Worm (Caenorhabditis elegans) whole organism, L1 larva: ENCODE results near the gene sth-1.

ENCODE experiments used
- ces-1 ChIP-seq: fragments of 150-350 bp; optimal IDR thresholded peaks from 2 replicates; lab custom pipeline; 2014; ENCODE audit warnings: missing biosample characterization, missing genetic modification reagents, missing genetic modification characterization
- fkh-10 ChIP-seq: sonication (generic microtip); optimal IDR thresholded peaks from 2 replicates; lab custom pipeline; 2017; ENCODE audit warnings: missing biosample characterization, missing genetic modification reagents, missing genetic modification characterization
- grh-1 ChIP-seq: fragments of 200-800 bp; sonication (Bioruptor generic); IDR thresholded peaks from 2 replicates; pipeline ENCODE4 v1.3.6; 2022; ENCODE audit warnings: missing genetic modification reagents, missing genetic modification characterization, missing compliant biosample characterization
- nhr-28 ChIP-seq: fragments of 150-350 bp; optimal IDR thresholded peaks from 2 replicates; lab custom pipeline; 2014; ENCODE audit warnings: missing biosample characterization, missing genetic modification characterization
- nhr-71 ChIP-seq: sonication (generic microtip); optimal IDR thresholded peaks from 2 replicates; lab custom pipeline; 2016; ENCODE audit warnings: mild to moderate bottlenecking, missing genetic modification characterization, moderate library complexity, missing compliant biosample characterization
- nhr-85 ChIP-seq: sonication (generic microtip); peaks from one replicate; lab custom pipeline; 2016; ENCODE audit warnings: missing genetic modification characterization, inconsistent platforms, missing compliant biosample characterization
- nhr-90 ChIP-seq: sonication (generic microtip); optimal IDR thresholded peaks from 2 replicates; lab custom pipeline; 2016; ENCODE audit warnings: mild to moderate bottlenecking, missing genetic modification characterization, missing compliant biosample characterization; ENCODE audit not compliant: poor library complexity
- rnt-1 ChIP-seq: sonication (generic microtip); optimal IDR thresholded peaks from 2 replicates; lab custom pipeline; 2016; ENCODE audit warnings: mild to moderate bottlenecking, missing genetic modification characterization, moderate library complexity, missing compliant biosample characterization
- skn-1 ChIP-seq: fragments of 150-350 bp; optimal IDR thresholded peaks from 2 replicates; lab custom pipeline; 2014; ENCODE audit warnings: missing biosample characterization, missing genetic modification characterization
- snpc-4 ChIP-seq: fragments of 150-350 bp; optimal IDR thresholded peaks from 2 replicates; lab custom pipeline; 2014; ENCODE audit warnings: missing biosample characterization, missing genetic modification characterization
- unc-62 ChIP-seq: fragments of 150-350 bp; optimal IDR thresholded peaks from 2 replicates; lab custom pipeline; 2014; ENCODE audit warnings: missing biosample characterization, missing genetic modification reagents, missing genetic modification characterization

- TF ChIP-seq nhr-28, result no peak
- no peak for TF ChIP-seq fkh-10
- TF ChIP-seq skn-1 (tag; lab: Kevin White, UChicago), result no peak
- TF ChIP-seq nhr-71 (tag; lab: Kevin White, UChicago), result no peak
- TF ChIP-seq grh-1 (GFP tag; lab: Robert Waterston, UW), result no peak
- TF ChIP-seq unc-62 (GFP tag; lab: Kevin White, UChicago), result no peak
- no peak for TF ChIP-seq snpc-4
- TF ChIP-seq nhr-85 (tag; lab: Kevin White, UChicago), result no peak
- TF ChIP-seq nhr-90 (tag; lab: Kevin White, UChicago), result no peak
- TF ChIP-seq rnt-1, result no peak
- no peak for TF ChIP-seq ces-1 (GFP tag; lab: Kevin White, UChicago)
These were observed 20.1 kb downstream of the sth-1 start, which contains the start of gene str-144 for ce11 chrV:8072047-8072446.
